Worm (Caenorhabditis elegans): ENCODE data around the gene Y57A10A.24.

Y57A10A.24 gene

ce11 chrII:12278602-12279001, 35.9 kb downstream of the Y57A10A.24 start:
- TF ChIP-seq ztf-4 (tag; optimal IDR thresholded peaks at IDR 0.05), result no peak
- TF ChIP-seq C04F5.9 (tag; optimal IDR thresholded peaks at IDR 0.05), result no peak
- TF ChIP-seq snpc-4 (tag; optimal IDR thresholded peaks at IDR 0.05), result no peak
- TF ChIP-seq grh-1 (GFP tag; IDR thresholded peaks at IDR 0.05), result no peak
- TF ChIP-seq C34B4.2 (tag; optimal IDR thresholded peaks at IDR 0.05), result no peak
- no peak for TF ChIP-seq vab-15 (tag; optimal IDR thresholded peaks at IDR 0.05)
- no peak for TF ChIP-seq isw-1 (GFP tag; IDR thresholded peaks at IDR 0.05)
- TF ChIP-seq unc-30 (tag; optimal IDR thresholded peaks at IDR 0.05), result no peak
- TF ChIP-seq unc-98 (GFP tag; IDR thresholded peaks at IDR 0.05), result no peak
- TF ChIP-seq nhr-19 (GFP tag; conservative IDR thresholded peaks at IDR 0.05), result no peak
- no peak for TF ChIP-seq ceh-63 (GFP tag; optimal IDR thresholded peaks at IDR 0.05)
- no peak for TF ChIP-seq sup-37 (GFP tag; optimal IDR thresholded peaks at IDR 0.05)
- no peak for TF ChIP-seq nhr-71 (tag; optimal IDR thresholded peaks at IDR 0.05)
- no peak for TF ChIP-seq tlp-1 (tag; optimal IDR thresholded peaks at IDR 0.05)
- TF ChIP-seq sox-4 (tag; optimal IDR thresholded peaks at IDR 0.05), result no peak
- TF ChIP-seq rnt-1 (tag; optimal IDR thresholded peaks at IDR 0.05), result no peak

- no peak for TF ChIP-seq unc-98 (GFP tag; IDR thresholded peaks at IDR 0.05)
- no peak for TF ChIP-seq fos-1 (tag; optimal IDR thresholded peaks at IDR 0.05)
- peak in 1 of 2 experiments; percentile 21 for TF ChIP-seq lin-35 (GFP tag; optimal IDR thresholded peaks at IDR 0.05)
- peak in 1 of 3 experiments; percentile 32 for TF ChIP-seq dpl-1 (GFP tag; optimal IDR thresholded peaks at IDR 0.05)
- TF ChIP-seq lsy-2 (tag; optimal IDR thresholded peaks at IDR 0.05), result peak in 1 of 2 experiments; percentile 37
- TF ChIP-seq efl-3 (GFP tag; optimal IDR thresholded peaks at IDR 0.05), result no peak
- peak; percentile 10 to 13 for TF ChIP-seq efl-1 (optimal IDR thresholded peaks at IDR 0.05)
- TF ChIP-seq efl-1 (GFP tag; optimal IDR thresholded peaks at IDR 0.05 in 1 of 2), result peak; percentile 23 to 29
- TF ChIP-seq grh-1 (GFP tag; IDR thresholded peaks at IDR 0.05), result no peak
Measured at ce11 chrII:12279259-12279658, 36.5 kb downstream of the Y57A10A.24 start, which contains the start of the genes tric-1B.2 and Y57A10A.29. Gene tric-1B.2 (minus strand): TSS chrII:12279387. Gene Y57A10A.29 (plus strand): TSS chrII:12279561.

- no peak for TF ChIP-seq ces-1 (GFP tag; optimal IDR thresholded peaks at IDR 0.05)
- no peak for TF ChIP-seq unc-98 (GFP tag; IDR thresholded peaks at IDR 0.05)
- TF ChIP-seq lin-14 (GFP tag; optimal IDR thresholded peaks at IDR 0.05), result no peak
- TF ChIP-seq nhr-28 (tag; optimal IDR thresholded peaks at IDR 0.05), result no peak
- no peak for TF ChIP-seq ceh-8 (GFP tag; optimal IDR thresholded peaks at IDR 0.05)
- TF ChIP-seq ztf-11 (tag; optimal IDR thresholded peaks at IDR 0.05), result no peak
- TF ChIP-seq ets-5 (GFP tag; IDR thresholded peaks at IDR 0.05), result no peak
- TF ChIP-seq ceh-82 (tag; optimal IDR thresholded peaks at IDR 0.05), result no peak
- TF ChIP-seq nhr-85 (tag), result no peak
- TF ChIP-seq egl-13 (tag; optimal IDR thresholded peaks at IDR 0.05), result no peak
- no peak for TF ChIP-seq alr-1 (tag; optimal IDR thresholded peaks at IDR 0.05; ENCODE audit: borderline replicate concordance)
Measured at ce11 chrII:12280360-12280759, 37.6 kb downstream of the Y57A10A.24 start, which contains the start of gene ife-5. Gene ife-5 (plus strand): TSS chrII:12280660.

- TF ChIP-seq dpl-1 (GFP tag; optimal IDR thresholded peaks at IDR 0.05) (peak in 1 of 3 experiments; percentile 20), efl-1 (optimal IDR thresholded peaks at IDR 0.05) (peak in 1 of 2 experiments; percentile 59), efl-1 (GFP tag; optimal IDR thresholded peaks at IDR 0.05 in 1 of 2) (no peak), ama-1 (optimal IDR thresholded peaks at IDR 0.05) (no peak), nhr-71 (tag; optimal IDR thresholded peaks at IDR 0.05) (no peak)
Measured at ce11 chrII:12284045-12284444, 41.3 kb downstream of the Y57A10A.24 start.

- no peak for TF ChIP-seq alr-1 (tag; optimal IDR thresholded peaks at IDR 0.05; ENCODE audit: borderline replicate concordance)
- no peak for TF ChIP-seq efl-1 (optimal IDR thresholded peaks at IDR 0.05)
- TF ChIP-seq efl-1 (GFP tag; optimal IDR thresholded peaks at IDR 0.05 in 1 of 2), result peak in 1 of 2 experiments; percentile 41
Measured at ce11 chrII:12289085-12289484, 46.3 kb downstream of the Y57A10A.24 start, which contains the start of gene Y57A10A.31. Gene Y57A10A.31 (plus strand): TSS chrII:12289385.
